Fruit fly (Drosophila melanogaster): Measurements from ENCODE around the gene CG31251.

Gene CG31251

DNA sequence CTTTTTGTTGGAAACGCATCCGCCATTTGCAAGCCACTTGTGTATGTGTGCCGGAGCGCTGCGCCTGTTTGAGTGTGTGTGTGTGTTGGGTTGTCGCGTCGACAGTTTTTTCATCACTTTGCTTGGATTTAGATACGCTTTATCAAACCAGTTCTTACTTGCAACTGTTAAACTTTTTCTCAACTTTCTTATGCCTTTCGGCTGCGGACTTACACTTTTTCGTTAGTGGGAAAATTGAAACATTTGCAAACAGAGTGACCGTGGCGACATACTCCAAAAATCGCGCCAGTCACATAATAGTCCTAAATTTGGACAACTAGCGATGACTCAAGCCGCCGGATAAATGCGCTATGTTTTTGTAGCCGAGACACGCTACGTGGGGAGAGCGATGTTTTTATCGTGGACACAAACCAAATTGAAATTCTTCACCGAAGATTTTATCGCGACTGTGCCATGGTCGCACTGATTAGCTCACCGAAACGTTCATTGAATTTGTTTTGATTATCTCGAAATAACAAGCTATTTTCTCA is 2.4 kb downstream of the CG31251 start, which contains the start of the genes alt and CG7655 (continued):
- TF ChIP-seq CG6689 (GFP tag; IDR thresholded peaks at IDR 0.05) (no peak), CG7963 (GFP tag; IDR thresholded peaks at IDR 0.05; ENCODE audit: partially characterized antibody) (no peak), Ptx1 (GFP tag; IDR thresholded peaks at IDR 0.05) (no peak), Doc2 (GFP tag; IDR thresholded peaks at IDR 0.05) (no peak), Atf6 (GFP tag; IDR thresholded peaks at IDR 0.05) (no peak), chm (GFP tag; IDR thresholded peaks at IDR 0.05) (no peak), CG4328 (GFP tag; optimal IDR thresholded peaks at IDR 0.05) (no peak), en (GFP tag; optimal IDR thresholded peaks at IDR 0.05) (no peak), sisA (GFP tag; IDR thresholded peaks at IDR 0.05) (no peak), CG31388 (GFP tag; optimal IDR thresholded peaks at IDR 0.05) (no peak), CG3995 (GFP tag; optimal IDR thresholded peaks at IDR 0.05) (no peak), CG11696 (GFP tag; IDR thresholded peaks at IDR 0.05) (no peak), CG5953 (GFP tag; IDR thresholded peaks at IDR 0.05) (no peak), CG11247 (GFP tag; IDR thresholded peaks at IDR 0.05) (no peak), CG15073 (GFP tag; optimal IDR thresholded peaks at IDR 0.05) (no peak), Camta (GFP tag; optimal IDR thresholded peaks at IDR 0.05) (no peak), tll (GFP tag; optimal IDR thresholded peaks at IDR 0.05) (no peak), Ada2b (GFP tag; IDR thresholded peaks at IDR 0.05) (no peak), sob (GFP tag; IDR thresholded peaks at IDR 0.05) (no peak), Xrp1 (GFP tag; IDR thresholded peaks at IDR 0.05) (no peak), abd-A (tag; optimal IDR thresholded peaks at IDR 0.05) (no peak), trem (tag; optimal IDR thresholded peaks at IDR 0.05) (peak; percentile 82), CG9932 (GFP tag; IDR thresholded peaks at IDR 0.05) (no peak), Dref (GFP tag; IDR thresholded peaks at IDR 0.05) (no peak), Hand (GFP tag; optimal IDR thresholded peaks at IDR 0.05) (peak; percentile 0), cad (GFP tag; optimal IDR thresholded peaks at IDR 0.05) (no peak), sd (tag; optimal IDR thresholded peaks at IDR 0.05) (no peak), CG17612 (GFP tag; IDR thresholded peaks at IDR 0.05) (no peak), schlank (tag; optimal IDR thresholded peaks at IDR 0.05) (no peak), gsb (GFP tag; IDR thresholded peaks at IDR 0.05) (no peak), CG12219 (GFP tag; optimal IDR thresholded peaks at IDR 0.05) (no peak), pita (GFP tag; optimal IDR thresholded peaks at IDR 0.05) (peak; percentile 99), CG4282 (GFP tag; optimal IDR thresholded peaks at IDR 0.05) (peak; percentile 25), phol (tag; optimal IDR thresholded peaks at IDR 0.05) (peak; percentile 86), bigmax (GFP tag; optimal IDR thresholded peaks at IDR 0.05) (no peak), Adf1 (GFP tag; IDR thresholded peaks at IDR 0.05) (no peak), Deaf1 (tag; optimal IDR thresholded peaks at IDR 0.05) (no peak), CG2678 (tag; optimal IDR thresholded peaks at IDR 0.05) (no peak), pan (optimal IDR thresholded peaks at IDR 0.05) (no peak), pan (GFP tag; optimal IDR thresholded peaks at IDR 0.05 in 1 of 2, IDR thresholded peaks at IDR 0.05 in 1 of 2) (no peak), sima (GFP tag; optimal IDR thresholded peaks at IDR 0.05) (no peak), tap (tag; optimal IDR thresholded peaks at IDR 0.05) (peak; percentile 14), CG17802 (tag; optimal IDR thresholded peaks at IDR 0.05) (no peak), unc-4 (GFP tag; IDR thresholded peaks at IDR 0.05; ENCODE audit: partially characterized antibody) (no peak), Usf (GFP tag; optimal IDR thresholded peaks at IDR 0.05) (no peak), ash1 (GFP tag; optimal IDR thresholded peaks at IDR 0.05) (no peak), onecut (GFP tag; IDR thresholded peaks at IDR 0.05) (no peak), D (optimal IDR thresholded peaks at IDR 0.05) (peak; percentile 6), D (GFP tag; optimal IDR thresholded peaks at IDR 0.05) (no peak), CG10267 (tag; optimal IDR thresholded peaks at IDR 0.05) (peak; percentile 62), Stat92E (GFP tag; optimal IDR thresholded peaks at IDR 0.05) (peak in 1 of 3 experiments; percentile 62), CG12104 (GFP tag; optimal IDR thresholded peaks at IDR 0.05) (no peak)
